Worm (Caenorhabditis elegans) whole organism, L4 larva: Measurements from ENCODE around the gene F26G1.9.

ENCODE experiments used
- ama-1 ChIP-seq: fragments of 150-350 bp; optimal IDR thresholded peaks from 2 replicates; lab custom pipeline; 2014; ENCODE audit warnings: inconsistent platforms, mixed read lengths
- ceh-32 ChIP-seq: sonication (generic microtip); optimal IDR thresholded peaks from 2 replicates; lab custom pipeline; 2016; ENCODE audit warnings: mild to moderate bottlenecking, missing genetic modification characterization, missing compliant biosample characterization; ENCODE audit not compliant: poor library complexity
- egl-27 ChIP-seq: sonication (generic microtip); optimal IDR thresholded peaks from 3 replicates; lab custom pipeline; 2017; ENCODE audit warnings: missing biosample characterization, missing genetic modification reagents, missing genetic modification characterization
- fos-1 ChIP-seq: fragments of 150-350 bp; optimal IDR thresholded peaks from 2 replicates; lab custom pipeline; 2014; ENCODE audit warnings: missing biosample characterization, missing genetic modification characterization
- mxl-2 ChIP-seq: fragments of 200-800 bp; sonication (Bioruptor generic); conservative IDR thresholded peaks from 2 replicates; pipeline ENCODE4 v1.3.6; 2022; ENCODE audit warnings: missing genetic modification reagents, missing genetic modification characterization, missing compliant biosample characterization
- nhr-237 ChIP-seq: sonication (generic microtip); optimal IDR thresholded peaks from 2 replicates; lab custom pipeline; 2017; ENCODE audit warnings: missing biosample characterization, missing genetic modification characterization
- nhr-42 ChIP-seq: fragments of 200-800 bp; sonication (Bioruptor generic); IDR thresholded peaks from 2 replicates; pipeline ENCODE4 v1.3.6; 2022; ENCODE audit warnings: missing genetic modification characterization, missing compliant biosample characterization
- spr-1 ChIP-seq: sonication (generic microtip); optimal IDR thresholded peaks from 2 replicates; lab custom pipeline; 2016; ENCODE audit warnings: mild to moderate bottlenecking, missing genetic modification characterization, missing compliant biosample characterization
- spr-3 ChIP-seq: fragments of 200-800 bp; sonication (Bioruptor generic); optimal IDR thresholded peaks from 2 replicates; lab custom pipeline; 2018; ENCODE audit warnings: mild to moderate bottlenecking, missing genetic modification characterization, missing compliant biosample characterization
- unc-130 ChIP-seq: sonication (generic microtip); optimal IDR thresholded peaks from 2 replicates; lab custom pipeline; 2016; ENCODE audit warnings: missing genetic modification reagents, missing genetic modification characterization, missing compliant biosample characterization
- unc-62 ChIP-seq, 3 experiments: fragments of 150-350 bp in 1 of 3; sonication (generic microtip); optimal IDR thresholded peaks in 2 of 3; peaks in 1 of 3; 1 replicate in 1 of 3; 2 replicates in 2 of 3; lab custom pipeline; 2014 to 2017; ENCODE audit warnings: missing biosample characterization in 3 of 3, missing genetic modification characterization in 3 of 3, missing genetic modification reagents in 3 of 3, missing genotype in 1 of 3

DNA sequence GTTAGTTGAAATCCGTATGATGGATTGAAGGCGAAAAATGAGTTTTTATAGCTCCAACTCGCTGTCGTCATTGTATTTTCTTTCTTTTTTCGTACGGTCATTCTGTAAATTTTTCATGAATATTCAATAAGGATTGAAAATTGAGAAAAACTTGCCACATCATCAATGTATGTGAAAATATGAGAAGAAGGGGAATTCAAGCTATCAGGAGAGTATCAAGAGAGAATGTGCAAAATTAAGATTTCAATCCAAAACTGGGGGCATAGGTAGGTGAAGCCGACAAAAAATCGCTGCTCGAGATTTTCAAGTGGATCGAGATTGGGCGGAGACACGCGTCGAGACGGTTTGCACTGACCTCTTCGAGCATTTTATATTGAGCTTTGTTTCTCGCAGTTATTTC, 10.6 kb upstream of the F26G1.9 start, which contains the start of gene nep-12:
- no peak for TF ChIP-seq unc-130 (GFP tag; lab: Kevin White, UChicago)
- TF ChIP-seq fos-1: no peak
- TF ChIP-seq unc-62 (GFP tag; optimal IDR thresholded peaks at IDR 0.05 in 1 of 2; lab: Kevin White, UChicago): no peak
- no peak for TF ChIP-seq unc-62 (tag; optimal IDR thresholded peaks at IDR 0.05; lab: Kevin White, UChicago)
- TF ChIP-seq spr-3 (GFP tag; lab: Kevin White, UChicago): no peak
- no peak for TF ChIP-seq nhr-237 (tag; lab: Kevin White, UChicago)
- TF ChIP-seq nhr-42 (GFP tag; lab: Robert Waterston, UW): no peak
- TF ChIP-seq ceh-32 (tag; lab: Kevin White, UChicago): no peak
- no peak for TF ChIP-seq mxl-2 (GFP tag; lab: Robert Waterston, UW)
- no peak for TF ChIP-seq egl-27 (tag; lab: Kevin White, UChicago)
- no peak for TF ChIP-seq ama-1
- no peak for TF ChIP-seq spr-1 (tag; lab: Kevin White, UChicago)
